Fruit fly (Drosophila melanogaster): ENCODE measurements around the gene CG14416.

CG14416 gene

DNA sequence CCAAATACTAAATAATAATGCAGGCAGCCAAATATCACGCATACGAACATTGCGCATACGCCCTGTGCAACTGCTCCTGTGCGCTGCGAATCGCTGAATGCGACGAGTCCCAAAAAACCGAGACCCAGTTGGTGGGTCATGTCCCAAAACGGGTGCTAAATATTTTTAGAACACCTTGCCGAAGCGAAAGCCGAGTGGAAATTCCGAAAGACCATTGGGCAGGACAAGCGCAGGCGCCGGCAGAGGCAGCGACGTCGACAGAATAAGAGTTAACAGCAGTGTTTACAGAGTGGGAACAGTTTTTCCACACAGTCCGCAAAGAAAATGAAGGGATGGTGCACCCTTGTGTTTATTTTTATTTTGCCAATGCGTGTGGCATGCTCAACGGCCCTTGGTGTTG, 15.6 kb upstream of the CG14416 start (continued):
- TF ChIP-seq lilli (GFP tag; optimal IDR thresholded peaks at IDR 0.05): no peak
- TF ChIP-seq Gsc (GFP tag; IDR thresholded peaks at IDR 0.05): no peak
- no peak for TF ChIP-seq CG31224 (GFP tag; IDR thresholded peaks at IDR 0.05)
- no peak for TF ChIP-seq CG4360 (GFP tag; IDR thresholded peaks at IDR 0.05)
- TF ChIP-seq Trl (optimal IDR thresholded peaks at IDR 0.05): no peak
- no peak for TF ChIP-seq Trl (GFP tag; optimal IDR thresholded peaks at IDR 0.05)
- TF ChIP-seq NfI (GFP tag; optimal IDR thresholded peaks at IDR 0.05): no peak
- TF ChIP-seq CG15601 (tag; optimal IDR thresholded peaks at IDR 0.05): no peak
- TF ChIP-seq pnt (GFP tag; optimal IDR thresholded peaks at IDR 0.05): no peak
- no peak for TF ChIP-seq HLH4C (GFP tag; IDR thresholded peaks at IDR 0.05; ENCODE audit: partially characterized antibody)
- no peak for TF ChIP-seq CG33213 (GFP tag; optimal IDR thresholded peaks at IDR 0.05)
- no peak for TF ChIP-seq CG8089 (GFP tag; optimal IDR thresholded peaks at IDR 0.05)
- TF ChIP-seq stc (GFP tag; IDR thresholded peaks at IDR 0.05): no peak

DNA sequence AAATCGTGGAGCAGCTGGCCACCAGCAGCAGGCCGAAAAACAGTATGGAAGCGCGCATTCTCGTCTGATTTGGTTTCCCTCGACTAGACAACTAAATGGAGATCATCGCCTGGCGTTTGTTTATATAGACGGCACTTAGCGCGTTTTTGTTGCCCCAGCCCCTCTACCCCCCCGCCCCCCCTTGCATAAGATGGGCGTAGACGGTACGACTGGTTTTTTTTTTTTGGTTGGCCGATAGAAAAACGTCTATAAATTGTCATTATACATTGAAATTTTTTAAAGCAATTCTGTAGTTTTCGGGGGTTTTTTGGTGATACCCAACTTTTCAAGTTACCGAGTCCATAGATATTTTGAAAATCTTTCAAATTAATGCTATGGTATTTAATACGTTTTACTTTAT, 13.2 kb upstream of the CG14416 start, which contains the start of gene CG14419:
TSS of gene CG14419 (minus strand) at position 101 of the 400 bp plus-strand sequence.
- TF ChIP-seq CG9932 (GFP tag; IDR thresholded peaks at IDR 0.05) (0 out of 2 replicates have a peak, but pooled peaks have one; percentile 14), abd-A (tag; optimal IDR thresholded peaks at IDR 0.05) (peak; percentile 25), al (GFP tag; IDR thresholded peaks at IDR 0.05) (0 out of 2 replicates have a peak, but pooled peaks have one; percentile 17), crol (GFP tag; IDR thresholded peaks at IDR 0.05) (peak; percentile 23; the same call in 1 of the 2 replicates), nmo (GFP tag; optimal IDR thresholded peaks at IDR 0.05) (peak; percentile 8), CG10274 (GFP tag; optimal IDR thresholded peaks at IDR 0.05) (peak; percentile 39), CG17186 (GFP tag; optimal IDR thresholded peaks at IDR 0.05) (no peak), CG13424 (tag; optimal IDR thresholded peaks at IDR 0.05) (peak; percentile 10), Ets65A (GFP tag) (no peak), Nf-YA (GFP tag; IDR thresholded peaks at IDR 0.05) (no peak), CG12299 (tag; optimal IDR thresholded peaks at IDR 0.05) (no peak)

DNA sequence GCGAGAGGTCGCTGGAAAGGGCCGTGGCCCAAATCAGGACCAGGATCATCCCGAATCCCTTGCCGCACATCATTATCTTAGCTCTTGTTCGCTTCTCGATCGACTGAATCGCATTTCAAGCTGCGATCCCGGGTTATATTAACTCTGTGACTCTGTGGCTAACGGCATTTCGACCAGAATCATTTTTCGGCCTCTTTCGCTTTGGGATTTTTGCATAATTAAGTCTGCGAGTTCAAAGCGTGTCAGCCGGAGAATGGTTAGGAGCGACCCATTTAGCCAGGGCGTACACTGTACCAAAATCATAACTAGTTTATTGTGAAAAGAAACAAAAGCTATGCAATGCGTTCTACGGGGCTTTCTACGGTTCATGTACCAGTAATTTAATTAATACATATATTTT, 10.9 kb upstream of the CG14416 start, which contains the start of gene CG14418:
TSS of gene CG14418 (minus strand) at position 101 of the 400 bp plus-strand sequence.
- no peak for TF ChIP-seq CG2116 (GFP tag; optimal IDR thresholded peaks at IDR 0.05)
- TF ChIP-seq ash1 (GFP tag; optimal IDR thresholded peaks at IDR 0.05): no peak
- TF ChIP-seq p53 (GFP tag; optimal IDR thresholded peaks at IDR 0.05): no peak
- TF ChIP-seq CG11695 (GFP tag; IDR thresholded peaks at IDR 0.05): no peak
- TF ChIP-seq CG12219 (GFP tag; optimal IDR thresholded peaks at IDR 0.05): no peak
- no peak for TF ChIP-seq psq (GFP tag; optimal IDR thresholded peaks at IDR 0.05)
- TF ChIP-seq tx (GFP tag; optimal IDR thresholded peaks at IDR 0.05): no peak
- TF ChIP-seq jigr1 (GFP tag; IDR thresholded peaks at IDR 0.05): no peak
- TF ChIP-seq lbe (GFP tag; optimal IDR thresholded peaks at IDR 0.05): no peak
- no peak for TF ChIP-seq CG18619 (GFP tag; optimal IDR thresholded peaks at IDR 0.05)
- TF ChIP-seq ERR (GFP tag; optimal IDR thresholded peaks at IDR 0.05): no peak
- TF ChIP-seq H2.0 (GFP tag; IDR thresholded peaks at IDR 0.05): no peak
- TF ChIP-seq CG30431 (GFP tag; optimal IDR thresholded peaks at IDR 0.05): no peak
- TF ChIP-seq CG10543 (GFP tag; optimal IDR thresholded peaks at IDR 0.05): no peak
- TF ChIP-seq Deaf1 (tag; optimal IDR thresholded peaks at IDR 0.05): no peak
- no peak for TF ChIP-seq pita (GFP tag; optimal IDR thresholded peaks at IDR 0.05)
- TF ChIP-seq CG15479 (GFP tag; optimal IDR thresholded peaks at IDR 0.05): no peak
